Fruit fly (Drosophila melanogaster) whole organism, embryonic: ENCODE data around the gene CG34180.

Experiments
- Adf1 ChIP-seq: fragments of 200-800 bp; sonication (Bioruptor generic); IDR thresholded peaks from 2 replicates; pipeline ENCODE4 v1.3.6; 2022; ENCODE audit warnings: missing biosample characterization, missing genetic modification characterization
- CG10267 ChIP-seq: fragments of 200-800 bp; sonication (Bioruptor generic); optimal IDR thresholded peaks from 2 replicates; lab custom pipeline; 2018; ENCODE audit warnings: missing biosample characterization, mild to moderate bottlenecking, missing genetic modification characterization, moderate library complexity
- CG10462 ChIP-seq: fragments of 200-800 bp; sonication (Bioruptor generic); optimal IDR thresholded peaks from 2 replicates; lab custom pipeline; 2016; ENCODE audit warnings: missing biosample characterization, missing genetic modification characterization
- CG10959 ChIP-seq: fragments of 200-800 bp; sonication (Bioruptor generic); IDR thresholded peaks from 2 replicates; pipeline ENCODE4 v1.3.6; 2022; ENCODE audit warnings: missing biosample characterization, missing genetic modification characterization
- CG11085 ChIP-seq: fragments of 200-800 bp; sonication (Bioruptor generic); IDR thresholded peaks from 2 replicates; pipeline ENCODE4 v1.3.6; 2022; ENCODE audit warnings: missing biosample characterization, missing genetic modification characterization
- CG12071 ChIP-seq: fragments of 200-800 bp; sonication (Bioruptor generic); optimal IDR thresholded peaks from 3 replicates; lab custom pipeline; 2018; ENCODE audit warnings: missing biosample characterization, mild to moderate bottlenecking, missing genetic modification characterization
- CG13287 ChIP-seq: fragments of 200-800 bp; sonication (Bioruptor generic); IDR thresholded peaks from 2 replicates; pipeline ENCODE4 v1.3.6; 2022; ENCODE audit warnings: missing biosample characterization, missing genetic modification characterization; ENCODE audit not compliant: partially characterized antibody
- CG13894 ChIP-seq: fragments of 200-800 bp; sonication (Bioruptor generic); optimal IDR thresholded peaks from 3 replicates; lab custom pipeline; 2018; ENCODE audit warnings: missing biosample characterization, mild to moderate bottlenecking, missing genetic modification characterization, moderate library complexity
- CG1603 ChIP-seq: fragments of 200-800 bp; sonication (Bioruptor generic); optimal IDR thresholded peaks from 2 replicates; lab custom pipeline; 2019; ENCODE audit warnings: missing biosample characterization, mild to moderate bottlenecking, missing genetic modification characterization, moderate library complexity
- CG1647 ChIP-seq: fragments of 200-800 bp; sonication (Bioruptor generic); optimal IDR thresholded peaks from 3 replicates; lab custom pipeline; 2016; ENCODE audit warnings: missing biosample characterization, missing genetic modification characterization
- CG17802 ChIP-seq: fragments of 200-800 bp; sonication (Bioruptor generic); optimal IDR thresholded peaks from 2 replicates; lab custom pipeline; 2018; ENCODE audit warnings: missing biosample characterization, mild to moderate bottlenecking, missing genetic modification characterization, moderate library complexity
- CG17912 ChIP-seq: fragments of 200-800 bp; sonication (Bioruptor generic); optimal IDR thresholded peaks from 2 replicates; lab custom pipeline; 2018; ENCODE audit warnings: missing biosample characterization, mild to moderate bottlenecking, missing genetic modification characterization
- CG18476 ChIP-seq: fragments of 200-800 bp; sonication (Bioruptor generic); optimal IDR thresholded peaks from 2 replicates; lab custom pipeline; 2016; ENCODE audit warnings: missing biosample characterization, mild to moderate bottlenecking, missing genetic modification characterization
- CG18599 ChIP-seq: fragments of 200-800 bp; sonication (Bioruptor generic); optimal IDR thresholded peaks from 3 replicates; lab custom pipeline; 2017; ENCODE audit warnings: missing biosample characterization, missing genetic modification characterization, mild to moderate bottlenecking, moderate library complexity, missing genetic modification reagents
- CG3726 ChIP-seq: fragments of 200-800 bp; sonication (Bioruptor generic); IDR thresholded peaks from 3 replicates; pipeline ENCODE4, ENCODE4 v1.3.6; 2022; ENCODE audit warnings: missing biosample characterization, missing genetic modification characterization
- CG3838 ChIP-seq: fragments of 200-800 bp; sonication (Bioruptor generic); optimal IDR thresholded peaks from 3 replicates; lab custom pipeline; 2016; ENCODE audit warnings: missing biosample characterization, missing genetic modification characterization
- CG5180 ChIP-seq: fragments of 200-800 bp; sonication (Bioruptor generic); optimal IDR thresholded peaks from 3 replicates; lab custom pipeline; 2017; ENCODE audit warnings: missing biosample characterization, missing genetic modification characterization, mild to moderate bottlenecking, moderate library complexity, missing genetic modification reagents
- CG6272 ChIP-seq: fragments of 200-800 bp; sonication (Bioruptor generic); IDR thresholded peaks from 2 replicates; pipeline ENCODE4 v1.3.6; 2022; ENCODE audit warnings: missing biosample characterization, missing genetic modification characterization
- CG7745 ChIP-seq: fragments of 200-800 bp; sonication (Bioruptor generic); optimal IDR thresholded peaks from 2 replicates; lab custom pipeline; 2018; ENCODE audit warnings: missing biosample characterization, mild to moderate bottlenecking, missing genetic modification characterization, moderate library complexity
- CG7987 ChIP-seq: fragments of 200-800 bp; sonication (Bioruptor generic); optimal IDR thresholded peaks from 2 replicates; lab custom pipeline; 2018; ENCODE audit warnings: missing biosample characterization, mild to moderate bottlenecking, missing genetic modification characterization, moderate library complexity
- CG8290 ChIP-seq, 3 experiments: fragments of 200-800 bp; sonication (Bioruptor generic); optimal IDR thresholded peaks; 2 replicates each; lab custom pipeline; 2016 to 2019; ENCODE audit warnings: missing biosample characterization in 3 of 3, missing genetic modification characterization in 3 of 3, mild to moderate bottlenecking in 2 of 3, moderate library complexity in 1 of 3
- CHES-1-like ChIP-seq: fragments of 200-800 bp; sonication (Bioruptor generic); optimal IDR thresholded peaks from 2 replicates; lab custom pipeline; 2016; ENCODE audit warnings: missing biosample characterization, missing genetic modification characterization
- Chrac-16 ChIP-seq: fragments of 200-800 bp; sonication (Bioruptor generic); optimal IDR thresholded peaks from 3 replicates; lab custom pipeline; 2016; ENCODE audit warnings: missing biosample characterization, missing genetic modification characterization
- Dad ChIP-seq: fragments of 200-800 bp; sonication (Bioruptor generic); optimal IDR thresholded peaks from 3 replicates; lab custom pipeline; 2016; ENCODE audit warnings: missing biosample characterization, missing genetic modification characterization
- GATAe ChIP-seq: fragments of 200-800 bp; sonication (Bioruptor generic); conservative IDR thresholded peaks from 2 replicates; pipeline ENCODE4 v1.3.6; 2022; ENCODE audit warnings: missing biosample characterization, missing genetic modification characterization
- NfI ChIP-seq: fragments of 200-800 bp; sonication (Bioruptor generic); optimal IDR thresholded peaks from 3 replicates; lab custom pipeline; 2018; ENCODE audit warnings: missing biosample characterization, mild to moderate bottlenecking, missing genetic modification characterization, moderate library complexity
- Pdp1 ChIP-seq, 2 experiments: fragments of 200-800 bp; sonication (Bioruptor generic); optimal IDR thresholded peaks; 3 replicates each; lab custom pipeline; 2016; ENCODE audit warnings: missing biosample characterization in 2 of 2, missing genetic modification characterization in 2 of 2, mild to moderate bottlenecking in 1 of 2, moderate library complexity in 1 of 2
- Xbp1 ChIP-seq: fragments of 200-800 bp; sonication (Bioruptor generic); optimal IDR thresholded peaks from 3 replicates; lab custom pipeline; 2016; ENCODE audit warnings: missing biosample characterization, mild to moderate bottlenecking, missing genetic modification characterization
- YL-1 ChIP-seq: fragments of 200-800 bp; sonication (Bioruptor generic); optimal IDR thresholded peaks from 3 replicates; lab custom pipeline; 2017; ENCODE audit warnings: missing biosample characterization, mild to moderate bottlenecking, missing genetic modification characterization
- abd-A ChIP-seq: fragments of 200-800 bp; sonication (Bioruptor generic); optimal IDR thresholded peaks from 3 replicates; lab custom pipeline; 2019; ENCODE audit warnings: missing biosample characterization, mild to moderate bottlenecking, missing genetic modification characterization, moderate library complexity
- ato ChIP-seq: fragments of 200-800 bp; sonication (Bioruptor generic); IDR thresholded peaks from 2 replicates; pipeline ENCODE4 v1.3.6; 2022; ENCODE audit warnings: missing biosample characterization, missing genetic modification characterization; ENCODE audit not compliant: partially characterized antibody
- bbx ChIP-seq: fragments of 200-800 bp; sonication (Bioruptor generic); IDR thresholded peaks from 2 replicates; pipeline ENCODE4 v1.3.6; 2022; ENCODE audit warnings: missing biosample characterization, missing genetic modification characterization; ENCODE audit not compliant: partially characterized antibody
- bcd ChIP-seq: fragments of 200-800 bp; sonication (Bioruptor generic); optimal IDR thresholded peaks from 2 replicates; lab custom pipeline; 2017; ENCODE audit warnings: missing biosample characterization, mild to moderate bottlenecking, missing genetic modification characterization
- cg ChIP-seq: fragments of 200-800 bp; sonication (Bioruptor generic); optimal IDR thresholded peaks from 3 replicates; lab custom pipeline; 2019; ENCODE audit warnings: missing biosample characterization, mild to moderate bottlenecking, missing genetic modification characterization, moderate library complexity
- chinmo ChIP-seq: fragments of 200-800 bp; sonication (Bioruptor generic); IDR thresholded peaks from 4 replicates; pipeline ENCODE4 v1.3.6; 2022; ENCODE audit warnings: missing biosample characterization, missing genetic modification characterization; ENCODE audit not compliant: partially characterized antibody
- chm ChIP-seq: fragments of 200-800 bp; sonication (Bioruptor generic); IDR thresholded peaks from 2 replicates; pipeline ENCODE4 v1.3.6; 2022; ENCODE audit warnings: missing biosample characterization, missing genetic modification characterization
- dmrt99B ChIP-seq: fragments of 200-800 bp; sonication (Bioruptor generic); optimal IDR thresholded peaks from 2 replicates; lab custom pipeline; 2018; ENCODE audit warnings: missing biosample characterization, mild to moderate bottlenecking, missing genetic modification characterization, moderate library complexity
- dpn ChIP-seq, 2 experiments: fragments of 200-800 bp; sonication (Bioruptor generic); optimal IDR thresholded peaks; 3 replicates each; lab custom pipeline; 2016; ENCODE audit warnings: missing biosample characterization in 2 of 2, missing genetic modification characterization in 2 of 2
- eve ChIP-seq, 2 experiments: fragments of >200 bp; optimal IDR thresholded peaks; 2 replicates each; lab custom pipeline; 2017; ENCODE audit warnings: missing biosample characterization in 2 of 2, missing genetic modification characterization in 2 of 2
- fru ChIP-seq: fragments of >200 bp; optimal IDR thresholded peaks from 2 replicates; lab custom pipeline; 2017
- insv ChIP-seq, 2 experiments: fragments of 200-800 bp; sonication (Bioruptor generic); optimal IDR thresholded peaks; 3 replicates each; lab custom pipeline; 2016 to 2018; ENCODE audit warnings: missing biosample characterization in 2 of 2, missing genetic modification characterization in 2 of 2
- sd ChIP-seq: fragments of 200-800 bp; sonication (Bioruptor generic); optimal IDR thresholded peaks from 3 replicates; lab custom pipeline; 2018; ENCODE audit warnings: missing biosample characterization, mild to moderate bottlenecking, missing genetic modification characterization, moderate library complexity
- slou ChIP-seq: fragments of 200-800 bp; sonication (Bioruptor generic); optimal IDR thresholded peaks from 3 replicates; lab custom pipeline; 2016; ENCODE audit warnings: missing biosample characterization, missing genetic modification characterization
- so ChIP-seq: fragments of 200-800 bp; sonication (Bioruptor generic); IDR thresholded peaks from 3 replicates; pipeline ENCODE4 v1.3.6; 2022; ENCODE audit warnings: missing biosample characterization, missing genetic modification characterization
- sqz ChIP-seq: fragments of 200-800 bp; sonication (Bioruptor generic); optimal IDR thresholded peaks from 3 replicates; lab custom pipeline; 2018; ENCODE audit warnings: missing biosample characterization, mild to moderate bottlenecking, missing genetic modification characterization
- stwl ChIP-seq: fragments of 200-800 bp; sonication (Bioruptor generic); optimal IDR thresholded peaks from 3 replicates; lab custom pipeline; 2018; ENCODE audit warnings: missing biosample characterization, mild to moderate bottlenecking, missing genetic modification characterization, moderate library complexity
- vvl ChIP-seq: fragments of 200-800 bp; sonication (Bioruptor generic); IDR thresholded peaks from 2 replicates; pipeline ENCODE4 v1.3.6; 2022; ENCODE audit warnings: missing biosample characterization, missing genetic modification characterization
- z ChIP-seq: fragments of 200-800 bp; sonication (Bioruptor generic); IDR thresholded peaks from 3 replicates; pipeline ENCODE4 v1.3.6; 2022; ENCODE audit warnings: missing biosample characterization, missing genetic modification characterization

Gene CG34180

dm6 chr2L:6076143-6076542, 15.8 kb downstream of the CG34180 start:
- TF ChIP-seq CG3838 (GFP tag; lab: Kevin White, UChicago) (no peak), NfI (no peak), bcd (GFP tag; lab: Kevin White, UChicago) (no peak), fru (lab: Kevin White, UChicago) (no peak), bbx (GFP tag; lab: Robert Waterston, UW) (no peak; the same call in 1 of the 2 replicates), ato (GFP tag; lab: Robert Waterston, UW) (peak; percentile 15; the same call in 1 of the 2 replicates), CG17912 (GFP tag; lab: Kevin White, UChicago) (no peak), CG13894 (no peak), CG3726 (no peak), abd-A (peak; percentile 12), CG8290 (GFP tag; optimal IDR thresholded peaks at IDR 0.05; lab: Kevin White, UChicago) (no peak), CG8290 (tag; optimal IDR thresholded peaks at IDR 0.05; lab: Kevin White, UChicago) (no peak), CG10267 (tag; lab: Kevin White, UChicago) (no peak), CG18476 (no peak), slou (GFP tag; lab: Kevin White, UChicago) (no peak), Pdp1 (GFP tag; optimal IDR thresholded peaks at IDR 0.05; lab: Kevin White, UChicago) (peak in 1 of 2 experiments; percentile 98), cg (GFP tag; lab: Kevin White, UChicago) (peak; percentile 71), CG10959 (no peak), CG13287 (GFP tag; lab: Robert Waterston, UW) (peak; percentile 8; the same call in 1 of the 2 replicates), CG1647 (GFP tag; lab: Kevin White, UChicago) (no peak), chinmo (GFP tag; lab: Robert Waterston, UW) (peak; percentile 81; the same call in 2 of the 4 replicates), vvl (0 out of 2 replicates have a peak, but pooled peaks have one; percentile 25), stwl (tag; lab: Kevin White, UChicago) (peak; percentile 14), Dad (no peak), CG11085 (GFP tag; lab: Robert Waterston, UW) (no peak), Xbp1 (GFP tag; lab: Kevin White, UChicago) (no peak), Chrac-16 (no peak), CG7745 (no peak), dmrt99B (tag; lab: Kevin White, UChicago) (no peak), GATAe (GFP tag; lab: Robert Waterston, UW) (no peak), so (GFP tag; lab: Robert Waterston, UW) (no peak), CG7987 (GFP tag; lab: Kevin White, UChicago) (no peak), Adf1 (GFP tag; lab: Robert Waterston, UW) (no peak; the same call in 1 of the 2 replicates), chm (peak; percentile 32; the same call in 1 of the 2 replicates), dpn (GFP tag; optimal IDR thresholded peaks at IDR 0.05; lab: Kevin White, UChicago) (no peak), YL-1 (GFP tag; lab: Kevin White, UChicago) (no peak), sd (tag; lab: Kevin White, UChicago) (peak; percentile 1), CG17802 (no peak), sqz (GFP tag; lab: Kevin White, UChicago) (peak; percentile 90), CG10462 (GFP tag; lab: Kevin White, UChicago) (no peak), CG18599 (GFP tag; lab: Kevin White, UChicago) (no peak), insv (GFP tag; optimal IDR thresholded peaks at IDR 0.05; lab: Kevin White, UChicago) (peak in 1 of 2 experiments; percentile 90), CG5180 (peak; percentile 40), CG1603 (no peak), CG12071 (GFP tag; lab: Kevin White, UChicago) (no peak), z (GFP tag; lab: Robert Waterston, UW) (peak; percentile 97), CHES-1-like (GFP tag; lab: Kevin White, UChicago) (no peak), eve (GFP tag; optimal IDR thresholded peaks at IDR 0.05; lab: Kevin White, UChicago) (no peak), CG6272 (GFP tag; lab: Robert Waterston, UW) (no peak)
